Fruit fly (Drosophila melanogaster): ENCODE results near the gene CG43084.

- TF ChIP-seq CG12605 (GFP tag; IDR thresholded peaks at IDR 0.05): no peak
- no peak for TF ChIP-seq CG32121 (GFP tag; IDR thresholded peaks at IDR 0.05)
- no peak for TF ChIP-seq Ets98B (GFP tag; IDR thresholded peaks at IDR 0.05)
- TF ChIP-seq Snoo (tag; optimal IDR thresholded peaks at IDR 0.05): no peak
- no peak for TF ChIP-seq EcR (GFP tag; optimal IDR thresholded peaks at IDR 0.05)
- TF ChIP-seq CG13204 (GFP tag; optimal IDR thresholded peaks at IDR 0.05): no peak
Measured at dm6 chr3L:15695195-15695594, 44.5 kb downstream of the CG43084 start.

All from whole organism, pupa.